Worm (Caenorhabditis elegans) whole organism, midembryonic: ENCODE results near the gene selt-1.2.

Experiments
- T22C8.4 ChIP-seq: fragments of 200-800 bp; sonication (Bioruptor generic); IDR thresholded peaks from 2 replicates; pipeline ENCODE4 v1.3.6; 2022; ENCODE audit warnings: missing genetic modification characterization, missing compliant biosample characterization
- cog-1 ChIP-seq: sonication (generic microtip); optimal IDR thresholded peaks from 2 replicates; lab custom pipeline; 2016; ENCODE audit warnings: missing genetic modification characterization, missing compliant biosample characterization
- flt-1 ChIP-seq: fragments of 200-800 bp; sonication (Bioruptor generic); IDR thresholded peaks from 2 replicates; pipeline ENCODE4 v1.3.6; 2022; ENCODE audit warnings: missing genetic modification characterization, missing compliant biosample characterization
- klf-2 ChIP-seq: fragments of 200-800 bp; sonication (Bioruptor generic); conservative IDR thresholded peaks from 2 replicates; pipeline ENCODE4 v1.3.6; 2022; ENCODE audit warnings: missing genetic modification reagents, missing genetic modification characterization, missing compliant biosample characterization
- med-1 ChIP-seq: sonication (generic microtip); optimal IDR thresholded peaks from 2 replicates; lab custom pipeline; 2017; ENCODE audit warnings: missing genetic modification characterization, mild to moderate bottlenecking, missing compliant biosample characterization, antibody characterized with exemption, missing genetic modification reagents; ENCODE audit not compliant: insufficient read depth
- ref-1 ChIP-seq: fragments of 200-800 bp; sonication (Bioruptor generic); conservative IDR thresholded peaks from 2 replicates; pipeline ENCODE4 v1.3.6; 2022; ENCODE audit warnings: missing genetic modification reagents, missing genetic modification characterization, missing compliant biosample characterization
- tab-1 ChIP-seq: fragments of 200-800 bp; sonication (Bioruptor generic); IDR thresholded peaks from 2 replicates; pipeline ENCODE4 v1.3.6; 2022; ENCODE audit warnings: missing genetic modification characterization, missing compliant biosample characterization
- ztf-23 ChIP-seq: fragments of 200-800 bp; sonication (Bioruptor generic); IDR thresholded peaks from 2 replicates; pipeline ENCODE4 v1.3.6; 2022; ENCODE audit warnings: missing genetic modification reagents, missing genetic modification characterization, missing compliant biosample characterization
- ztf-29 ChIP-seq: fragments of 200-800 bp; sonication (Bioruptor generic); IDR thresholded peaks from 2 replicates; pipeline ENCODE4 v1.3.6; 2022; ENCODE audit warnings: missing genetic modification reagents, missing genetic modification characterization, missing compliant biosample characterization

The selt-1.2 gene

DNA sequence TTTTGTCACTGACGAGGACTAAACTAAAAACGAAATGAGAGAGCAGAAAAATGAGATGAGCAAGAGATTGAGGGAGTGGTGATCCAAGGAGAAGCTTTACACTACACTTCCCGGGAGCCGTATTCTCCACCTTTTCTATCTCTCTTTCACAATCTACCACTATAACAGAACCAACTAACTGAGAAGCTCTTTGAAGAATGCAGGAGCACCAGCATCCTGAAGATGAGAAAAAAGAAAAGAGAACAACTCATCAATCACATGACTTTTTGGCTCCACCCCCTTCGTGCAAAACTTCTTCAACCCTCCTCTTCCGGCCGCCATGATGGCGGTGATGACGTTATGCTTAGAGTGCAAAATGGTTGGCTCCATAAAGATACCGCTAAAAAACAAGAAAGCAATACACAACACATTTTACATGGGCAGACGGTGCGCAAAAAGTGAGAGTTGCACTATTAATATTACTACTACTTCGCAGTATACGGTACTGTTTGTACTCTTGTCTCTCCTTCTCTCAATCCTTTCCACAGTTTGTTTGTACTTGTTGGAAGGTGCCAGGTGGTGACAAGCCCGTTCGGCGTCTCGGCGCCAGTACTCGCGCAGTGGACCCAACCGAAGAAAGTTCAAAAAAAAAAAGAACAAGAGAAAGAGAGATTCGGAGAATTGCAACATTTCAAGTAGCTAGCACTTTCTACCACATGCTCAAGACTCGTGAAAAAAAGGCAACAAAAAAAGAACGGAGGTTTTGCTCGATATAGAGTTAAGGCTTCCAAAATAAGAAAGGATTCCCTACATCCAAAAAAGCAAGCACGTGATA is 27.9 kb downstream of the selt-1.2 start:
- no peak for TF ChIP-seq ztf-29 (GFP tag; lab: Robert Waterston, UW)
- no peak for TF ChIP-seq klf-2 (GFP tag; lab: Robert Waterston, UW)
- no peak for TF ChIP-seq cog-1 (tag; lab: Kevin White, UChicago)
- no peak for TF ChIP-seq ztf-23 (GFP tag; lab: Robert Waterston, UW)
- TF ChIP-seq flt-1 (GFP tag; lab: Robert Waterston, UW) = no peak
- no peak for TF ChIP-seq tab-1 (GFP tag; lab: Robert Waterston, UW)
- TF ChIP-seq med-1 (GFP tag; lab: Kevin White, UChicago) = no peak
- no peak for TF ChIP-seq ref-1
- no peak for TF ChIP-seq T22C8.4 (GFP tag; lab: Robert Waterston, UW)

DNA sequence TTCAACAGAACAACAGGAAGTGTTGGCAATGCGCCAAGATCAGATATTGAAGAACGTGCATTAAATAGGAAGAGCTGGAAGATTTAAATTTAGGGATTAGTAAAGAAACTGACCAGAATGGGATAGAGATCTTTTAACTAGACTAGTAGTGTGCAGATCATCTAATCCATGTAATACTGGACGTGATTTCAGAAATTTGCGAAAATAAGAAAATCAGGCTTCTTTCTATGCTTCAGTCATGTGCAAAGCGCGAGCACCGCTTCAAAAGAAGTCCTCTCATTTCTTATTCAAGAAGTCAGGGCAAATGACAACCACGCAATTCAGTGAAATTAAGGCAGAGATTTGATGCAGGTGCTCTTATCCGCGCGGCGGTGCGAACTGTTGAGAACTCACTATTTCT is 29.1 kb downstream of the selt-1.2 start:
- no peak for TF ChIP-seq cog-1 (tag; lab: Kevin White, UChicago)
- TF ChIP-seq ztf-23 (GFP tag; lab: Robert Waterston, UW) = no peak
- TF ChIP-seq med-1 (GFP tag; lab: Kevin White, UChicago) = no peak

- TF ChIP-seq flt-1 (GFP tag; lab: Robert Waterston, UW) (peak; percentile 75), T22C8.4 (GFP tag; lab: Robert Waterston, UW) (no peak), klf-2 (GFP tag; lab: Robert Waterston, UW) (0 out of 2 replicates have a peak, but pooled peaks have one; percentile 20), ztf-23 (GFP tag; lab: Robert Waterston, UW) (no peak), ztf-29 (GFP tag; lab: Robert Waterston, UW) (peak; percentile 67), tab-1 (GFP tag; lab: Robert Waterston, UW) (peak; percentile 33; the same call in 1 of the 2 replicates), ref-1 (no peak), med-1 (GFP tag; lab: Kevin White, UChicago) (no peak), cog-1 (tag; lab: Kevin White, UChicago) (peak; percentile 58)
These were observed 30.1 kb downstream of the selt-1.2 start for ce11 chrV:10716865-10717713.

ce11 chrV:10715158-10716152 is 31.7 kb downstream of the selt-1.2 start:
- TF ChIP-seq ref-1 (no peak; the same call in 1 of the 2 replicates), klf-2 (GFP tag; lab: Robert Waterston, UW) (peak; percentile 48; the same call in 1 of the 2 replicates), flt-1 (GFP tag; lab: Robert Waterston, UW) (peak; percentile 83; the same call in 1 of the 2 replicates), cog-1 (tag; lab: Kevin White, UChicago) (peak; percentile 68), tab-1 (GFP tag; lab: Robert Waterston, UW) (0 out of 2 replicates have a peak, but pooled peaks have one; percentile 48), ztf-29 (GFP tag; lab: Robert Waterston, UW) (peak; percentile 30; the same call in 1 of the 2 replicates), med-1 (GFP tag; lab: Kevin White, UChicago) (no peak), ztf-23 (GFP tag; lab: Robert Waterston, UW) (peak; percentile 80), T22C8.4 (GFP tag; lab: Robert Waterston, UW) (no peak)

ce11 chrV:10714630-10715029 is 32.5 kb downstream of the selt-1.2 start:
- TF ChIP-seq T22C8.4 (GFP tag; lab: Robert Waterston, UW) (no peak), flt-1 (GFP tag; lab: Robert Waterston, UW) (no peak), tab-1 (GFP tag; lab: Robert Waterston, UW) (no peak), cog-1 (tag; lab: Kevin White, UChicago) (no peak), ztf-29 (GFP tag; lab: Robert Waterston, UW) (no peak), med-1 (GFP tag; lab: Kevin White, UChicago) (no peak), klf-2 (GFP tag; lab: Robert Waterston, UW) (no peak), ref-1 (no peak), ztf-23 (GFP tag; lab: Robert Waterston, UW) (no peak)

DNA sequence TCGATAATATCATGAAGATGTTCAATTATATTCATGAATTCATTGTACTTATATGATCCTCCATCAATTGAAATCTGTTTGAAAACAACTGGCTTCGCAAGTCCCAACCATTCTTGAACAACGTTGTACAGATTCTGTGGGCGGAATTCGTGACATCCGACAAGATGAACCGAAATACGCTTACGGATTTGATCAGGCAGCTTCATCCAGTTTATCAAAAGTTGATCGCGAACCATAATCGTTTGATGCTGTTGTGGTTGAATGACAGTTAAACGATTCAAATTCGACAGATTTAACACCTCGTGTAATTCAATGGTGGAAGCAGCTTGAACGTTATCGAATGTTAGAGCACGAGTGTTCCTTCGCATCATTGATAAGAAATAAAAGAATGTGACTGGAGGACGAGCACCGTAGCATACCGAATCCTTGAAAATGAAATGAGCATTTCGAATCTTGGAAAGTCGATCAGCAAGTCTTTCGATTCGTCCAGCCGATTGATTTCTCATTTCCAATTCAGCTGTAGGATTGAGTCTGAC is 33.4 kb downstream of the selt-1.2 start:
- TF ChIP-seq ref-1 (no peak), cog-1 (tag; lab: Kevin White, UChicago) (no peak), klf-2 (GFP tag; lab: Robert Waterston, UW) (no peak), tab-1 (GFP tag; lab: Robert Waterston, UW) (no peak), med-1 (GFP tag; lab: Kevin White, UChicago) (no peak)

DNA sequence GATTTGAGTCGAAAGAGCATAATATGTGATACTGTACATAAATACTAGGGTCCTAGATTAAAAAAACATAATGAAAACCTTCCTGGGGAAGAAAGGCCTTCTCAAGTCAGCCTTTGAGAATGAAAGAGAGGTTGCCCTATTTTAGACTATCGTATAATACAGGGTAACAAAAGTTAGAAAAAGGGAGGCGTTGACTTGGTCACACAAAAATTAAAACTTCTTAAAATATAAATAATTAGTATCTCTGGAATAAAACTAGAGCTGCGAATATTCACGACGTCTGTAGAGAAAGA is 34.6 kb downstream of the selt-1.2 start:
- no peak for TF ChIP-seq T22C8.4 (GFP tag; lab: Robert Waterston, UW)
- TF ChIP-seq ztf-23 (GFP tag; lab: Robert Waterston, UW) = no peak
- no peak for TF ChIP-seq tab-1 (GFP tag; lab: Robert Waterston, UW)
- TF ChIP-seq med-1 (GFP tag; lab: Kevin White, UChicago) = no peak
- no peak for TF ChIP-seq cog-1 (tag; lab: Kevin White, UChicago)
- no peak for TF ChIP-seq flt-1 (GFP tag; lab: Robert Waterston, UW)
- TF ChIP-seq ref-1 = no peak
- TF ChIP-seq ztf-29 (GFP tag; lab: Robert Waterston, UW) = no peak
- no peak for TF ChIP-seq klf-2 (GFP tag; lab: Robert Waterston, UW)
